Fruit fly (Drosophila melanogaster) whole organism, embryonic: Measurements from ENCODE around the gene FucTD.
A peak's percentile ranks its signal among the peaks of the same experiment; 100 is the strongest.

ENCODE experiments used
- B-H2 ChIP-seq: fragments of 200-800 bp; sonication (Bioruptor generic); optimal IDR thresholded peaks from 2 replicates; lab custom pipeline; 2018; ENCODE audit warnings: missing biosample characterization, mild to moderate bottlenecking, missing genetic modification characterization
- CG1024 ChIP-seq: fragments of 200-800 bp; sonication (Bioruptor generic); IDR thresholded peaks from 2 replicates; pipeline ENCODE4 v1.3.6; 2022; ENCODE audit warnings: missing biosample characterization, missing genetic modification characterization
- CG11456 ChIP-seq: fragments of 200-800 bp; sonication (Bioruptor generic); IDR thresholded peaks from 3 replicates; pipeline ENCODE4 v1.3.6; 2022; ENCODE audit warnings: missing biosample characterization, missing genetic modification characterization
- CG13624 ChIP-seq: fragments of 200-800 bp; sonication (Bioruptor generic); optimal IDR thresholded peaks from 2 replicates; lab custom pipeline; 2016; ENCODE audit warnings: missing biosample characterization, missing genetic modification characterization
- CG14441 ChIP-seq: fragments of 200-800 bp; sonication (Bioruptor generic); IDR thresholded peaks from 2 replicates; pipeline ENCODE4 v1.3.6; 2022; ENCODE audit warnings: missing biosample characterization, missing genetic modification characterization
- CG15011 ChIP-seq: fragments of 200-800 bp; sonication (Bioruptor generic); optimal IDR thresholded peaks from 3 replicates; lab custom pipeline; 2018; ENCODE audit warnings: missing biosample characterization, mild to moderate bottlenecking, missing genetic modification characterization
- CG15269 ChIP-seq: fragments of 200-800 bp; sonication (Bioruptor generic); optimal IDR thresholded peaks from 2 replicates; lab custom pipeline; 2018; ENCODE audit warnings: missing biosample characterization, mild to moderate bottlenecking, missing genetic modification characterization, moderate library complexity
- CG1529 ChIP-seq: fragments of 200-800 bp; sonication (Bioruptor generic); optimal IDR thresholded peaks from 3 replicates; lab custom pipeline; 2018; ENCODE audit warnings: missing biosample characterization, missing genetic modification characterization
- CG16779 ChIP-seq: fragments of 200-800 bp; sonication (Bioruptor generic); IDR thresholded peaks from 2 replicates; pipeline ENCODE4 v1.3.6; 2022; ENCODE audit warnings: missing biosample characterization, missing genetic modification characterization
- CG2116 ChIP-seq: fragments of 200-800 bp; sonication (Bioruptor generic); optimal IDR thresholded peaks from 3 replicates; lab custom pipeline; 2018; ENCODE audit warnings: missing biosample characterization, mild to moderate bottlenecking, missing genetic modification characterization
- CG3065 ChIP-seq: fragments of 200-800 bp; sonication (Bioruptor generic); optimal IDR thresholded peaks from 2 replicates; lab custom pipeline; 2016; ENCODE audit warnings: missing biosample characterization, missing genetic modification characterization
- CG31365 ChIP-seq: fragments of 200-800 bp; sonication (Bioruptor generic); optimal IDR thresholded peaks from 2 replicates; lab custom pipeline; 2018; ENCODE audit warnings: missing biosample characterization, mild to moderate bottlenecking, missing genetic modification characterization
- CG3847 ChIP-seq: fragments of 200-800 bp; sonication (Bioruptor generic); IDR thresholded peaks from 2 replicates; pipeline ENCODE4 v1.3.6; 2022; ENCODE audit warnings: missing biosample characterization, missing genetic modification characterization
- CG3995 ChIP-seq: fragments of 200-800 bp; sonication (Bioruptor generic); optimal IDR thresholded peaks from 3 replicates; lab custom pipeline; 2016; ENCODE audit warnings: missing biosample characterization, missing genetic modification characterization
- CG4282 ChIP-seq: fragments of 200-800 bp; sonication (Bioruptor generic); optimal IDR thresholded peaks from 2 replicates; lab custom pipeline; 2016; ENCODE audit warnings: missing biosample characterization, missing genetic modification characterization
- CG6272 ChIP-seq: fragments of 200-800 bp; sonication (Bioruptor generic); IDR thresholded peaks from 2 replicates; pipeline ENCODE4 v1.3.6; 2022; ENCODE audit warnings: missing biosample characterization, missing genetic modification characterization
- CG7745 ChIP-seq: fragments of 200-800 bp; sonication (Bioruptor generic); optimal IDR thresholded peaks from 2 replicates; lab custom pipeline; 2018; ENCODE audit warnings: missing biosample characterization, mild to moderate bottlenecking, missing genetic modification characterization, moderate library complexity
- CG8765 ChIP-seq: fragments of 200-800 bp; sonication (Bioruptor generic); IDR thresholded peaks from 2 replicates; pipeline ENCODE4 v1.3.6; 2022; ENCODE audit warnings: missing biosample characterization, missing genetic modification characterization
- CG8944 ChIP-seq: fragments of 200-800 bp; sonication (Bioruptor generic); optimal IDR thresholded peaks from 3 replicates; lab custom pipeline; 2016; ENCODE audit warnings: missing biosample characterization, missing genetic modification characterization
- CG9797 ChIP-seq: fragments of 200-800 bp; sonication (Bioruptor generic); optimal IDR thresholded peaks from 3 replicates; lab custom pipeline; 2018; ENCODE audit warnings: missing biosample characterization, mild to moderate bottlenecking, missing genetic modification characterization
- CoRest ChIP-seq: fragments of 200-800 bp; sonication (Bioruptor generic); optimal IDR thresholded peaks from 3 replicates; lab custom pipeline; 2018; ENCODE audit warnings: missing biosample characterization, mild to moderate bottlenecking, missing genetic modification characterization, moderate library complexity
- D ChIP-seq, 2 experiments: fragments of 200-800 bp in 1 of 2; fragments of >200 bp in 1 of 2; sonication (Bioruptor generic) in 1 of 2; optimal IDR thresholded peaks; 2 replicates in 1 of 2; 3 replicates in 1 of 2; lab custom pipeline; 2017; ENCODE audit warnings: mild to moderate bottlenecking in 1 of 2, missing biosample characterization in 1 of 2, missing genetic modification characterization in 1 of 2, missing genetic modification reagents in 1 of 2
- Dref ChIP-seq: fragments of 200-800 bp; sonication (Bioruptor generic); IDR thresholded peaks from 2 replicates; pipeline ENCODE4 v1.3.6; 2022; ENCODE audit warnings: missing biosample characterization, missing genetic modification characterization
- Elba2 ChIP-seq: fragments of 200-800 bp; sonication (Bioruptor generic); optimal IDR thresholded peaks from 3 replicates; lab custom pipeline; 2016; ENCODE audit warnings: missing biosample characterization, missing genetic modification characterization
- Ets65A ChIP-seq: fragments of 200-800 bp; sonication (Bioruptor generic); peaks from one replicate; lab custom pipeline; 2016; ENCODE audit warnings: missing biosample characterization, missing genetic modification characterization
- Fer1 ChIP-seq: fragments of 200-800 bp; sonication (Bioruptor generic); optimal IDR thresholded peaks from 2 replicates; lab custom pipeline; 2017; ENCODE audit warnings: missing biosample characterization, mild to moderate bottlenecking, missing genetic modification characterization
- Fer2 ChIP-seq: fragments of 200-800 bp; sonication (Bioruptor generic); optimal IDR thresholded peaks from 2 replicates; lab custom pipeline; 2018; ENCODE audit warnings: missing biosample characterization, mild to moderate bottlenecking, missing genetic modification characterization, moderate library complexity
- HHEX ChIP-seq: fragments of 200-800 bp; sonication (Bioruptor generic); optimal IDR thresholded peaks from 3 replicates; lab custom pipeline; 2017; ENCODE audit warnings: missing biosample characterization, mild to moderate bottlenecking, missing genetic modification characterization, missing genetic modification reagents
- HLH3B ChIP-seq: fragments of 200-800 bp; sonication (Bioruptor generic); IDR thresholded peaks from 2 replicates; pipeline ENCODE4 v1.3.6; 2022; ENCODE audit warnings: missing biosample characterization, missing genetic modification characterization
- Hey ChIP-seq: fragments of 200-800 bp; sonication (Bioruptor generic); optimal IDR thresholded peaks from 3 replicates; lab custom pipeline; 2018; ENCODE audit warnings: missing biosample characterization, mild to moderate bottlenecking, missing genetic modification characterization
- Hmx ChIP-seq: fragments of 200-800 bp; sonication (Bioruptor generic); optimal IDR thresholded peaks from 2 replicates; lab custom pipeline; 2016; ENCODE audit warnings: missing biosample characterization, missing genetic modification characterization
- Lhr ChIP-seq: fragments of 200-800 bp; sonication (Bioruptor generic); optimal IDR thresholded peaks from 3 replicates; lab custom pipeline; 2017; ENCODE audit warnings: mild to moderate bottlenecking, missing biosample characterization, missing genetic modification reagents, missing genetic modification characterization
- Lim3 ChIP-seq: fragments of 200-800 bp; sonication (Bioruptor generic); IDR thresholded peaks from 2 replicates; pipeline ENCODE4 v1.3.6; 2022; ENCODE audit warnings: missing biosample characterization, missing genetic modification characterization
- Mad ChIP-seq: fragments of 200-800 bp; sonication (Bioruptor generic); optimal IDR thresholded peaks from 2 replicates; lab custom pipeline; 2016; ENCODE audit warnings: missing biosample characterization, missing genetic modification characterization
- Six4 ChIP-seq: fragments of 200-800 bp; sonication (Bioruptor generic); optimal IDR thresholded peaks from 2 replicates; lab custom pipeline; 2016; ENCODE audit warnings: missing biosample characterization, missing genetic modification characterization
- Ssrp ChIP-seq: fragments of 200-800 bp; sonication (Bioruptor generic); optimal IDR thresholded peaks from 2 replicates; lab custom pipeline; 2018; ENCODE audit warnings: missing biosample characterization, mild to moderate bottlenecking, missing genetic modification characterization, moderate library complexity
- bbx ChIP-seq: fragments of 200-800 bp; sonication (Bioruptor generic); IDR thresholded peaks from 2 replicates; pipeline ENCODE4 v1.3.6; 2022; ENCODE audit warnings: missing biosample characterization, missing genetic modification characterization; ENCODE audit not compliant: partially characterized antibody
- croc ChIP-seq: fragments of 200-800 bp; sonication (Bioruptor generic); conservative IDR thresholded peaks from 3 replicates; pipeline ENCODE4 v1.3.6; 2022; ENCODE audit warnings: missing biosample characterization, missing genetic modification characterization
- disco-r ChIP-seq: fragments of 200-800 bp; sonication (Bioruptor generic); optimal IDR thresholded peaks from 2 replicates; lab custom pipeline; 2016; ENCODE audit warnings: missing biosample characterization, missing genetic modification characterization
- fd102C ChIP-seq: fragments of 200-800 bp; sonication (Bioruptor generic); optimal IDR thresholded peaks from 2 replicates; lab custom pipeline; 2018; ENCODE audit warnings: missing biosample characterization, mild to moderate bottlenecking, missing genetic modification characterization, moderate library complexity
- grn ChIP-seq: fragments of 200-800 bp; sonication (Bioruptor generic); optimal IDR thresholded peaks from 3 replicates; lab custom pipeline; 2017; ENCODE audit warnings: missing biosample characterization, missing genetic modification characterization
- hth ChIP-seq: fragments of >200 bp; optimal IDR thresholded peaks from 2 replicates; lab custom pipeline; 2017; ENCODE audit warnings: inconsistent platforms
- ind ChIP-seq: fragments of 200-800 bp; sonication (Bioruptor generic); optimal IDR thresholded peaks from 3 replicates; lab custom pipeline; 2016; ENCODE audit warnings: missing biosample characterization, missing genetic modification characterization
- jigr1 ChIP-seq: fragments of 200-800 bp; sonication (Bioruptor generic); IDR thresholded peaks from 3 replicates; pipeline ENCODE4 v1.3.6; 2022; ENCODE audit warnings: missing biosample characterization, missing genetic modification characterization
- luna ChIP-seq: fragments of 200-800 bp; sonication (Bioruptor generic); optimal IDR thresholded peaks from 2 replicates; lab custom pipeline; 2016; ENCODE audit warnings: missing biosample characterization, missing genetic modification characterization
- mam ChIP-seq: fragments of 200-800 bp; sonication (Bioruptor generic); optimal IDR thresholded peaks from 3 replicates; lab custom pipeline; 2016; ENCODE audit warnings: missing biosample characterization, missing genetic modification characterization
- nau ChIP-seq: fragments of 200-800 bp; sonication (Bioruptor generic); optimal IDR thresholded peaks from 3 replicates; lab custom pipeline; 2017; ENCODE audit warnings: missing biosample characterization, mild to moderate bottlenecking, missing genetic modification characterization, missing genetic modification reagents
- org-1 ChIP-seq: fragments of 200-800 bp; sonication (Bioruptor generic); optimal IDR thresholded peaks from 2 replicates; lab custom pipeline; 2017; ENCODE audit warnings: missing biosample characterization, missing genetic modification characterization
- ranshi ChIP-seq: fragments of 200-800 bp; sonication (Bioruptor generic); IDR thresholded peaks from 2 replicates; pipeline ENCODE4 v1.3.6; 2022; ENCODE audit warnings: missing biosample characterization, missing genetic modification characterization
- vnd ChIP-seq: fragments of 200-800 bp; sonication (Bioruptor generic); IDR thresholded peaks from 3 replicates; pipeline ENCODE4 v1.3.6; 2022; ENCODE audit warnings: missing biosample characterization, missing genetic modification characterization; ENCODE audit not compliant: partially characterized antibody
- wor ChIP-seq: fragments of 200-800 bp; sonication (Bioruptor generic); IDR thresholded peaks from 2 replicates; pipeline ENCODE4 v1.3.6; 2022; ENCODE audit warnings: missing biosample characterization, missing genetic modification characterization
- z ChIP-seq: fragments of 200-800 bp; sonication (Bioruptor generic); IDR thresholded peaks from 3 replicates; pipeline ENCODE4 v1.3.6; 2022; ENCODE audit warnings: missing biosample characterization, missing genetic modification characterization

The FucTD gene

DNA sequence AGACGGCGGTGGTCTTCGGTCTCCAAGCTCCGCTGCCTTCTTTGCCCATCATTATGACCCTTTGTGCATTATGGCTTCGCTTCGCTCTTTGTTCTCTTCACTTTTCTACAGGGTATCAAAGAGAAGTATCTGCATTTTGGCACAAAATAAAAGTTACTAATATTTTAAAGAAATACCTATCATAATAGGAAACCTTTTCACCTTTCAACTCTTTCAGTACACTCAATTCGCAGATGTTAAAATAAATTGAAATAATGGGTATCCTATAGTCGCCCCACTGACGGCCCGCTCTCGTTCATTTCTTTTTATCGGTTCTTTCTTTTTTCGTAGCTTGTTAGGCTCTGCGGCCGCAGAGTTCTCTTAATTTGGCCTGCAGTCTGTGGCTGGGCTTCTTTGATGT is 26.9 kb downstream of the FucTD start (continued):
- TF ChIP-seq Fer2 (tag; lab: Kevin White, UChicago) (peak; percentile 5), jigr1 (GFP tag; lab: Robert Waterston, UW) (peak; percentile 75; the same call in 1 of the 3 replicates), CG9797 (GFP tag; lab: Kevin White, UChicago) (peak; percentile 5), bbx (no peak), CG31365 (tag; lab: Kevin White, UChicago) (no peak), Six4 (peak; percentile 89), CG8944 (peak; percentile 74), HHEX (GFP tag; lab: Kevin White, UChicago) (peak; percentile 64), CG1024 (peak; percentile 87), Hmx (GFP tag; lab: Kevin White, UChicago) (peak; percentile 35), Hey (tag; lab: Kevin White, UChicago) (no peak), Lim3 (GFP tag; lab: Robert Waterston, UW) (peak; percentile 14; the same call in 1 of the 2 replicates), grn (GFP tag; lab: Kevin White, UChicago) (peak; percentile 31), hth (no peak), mam (GFP tag; lab: Kevin White, UChicago) (peak; percentile 54), z (GFP tag; lab: Robert Waterston, UW) (peak; percentile 55; the same call in 1 of the 3 replicates), wor (GFP tag; lab: Robert Waterston, UW) (peak; percentile 78), CoRest (peak; percentile 90), nau (GFP tag; lab: Kevin White, UChicago) (no peak), CG3847 (GFP tag; lab: Robert Waterston, UW) (peak; percentile 46), CG16779 (GFP tag; lab: Robert Waterston, UW) (no peak), ranshi (GFP tag; lab: Robert Waterston, UW) (peak; percentile 81; the same call in 1 of the 2 replicates), fd102C (GFP tag; lab: Kevin White, UChicago) (peak; percentile 55), CG14441 (GFP tag; lab: Robert Waterston, UW) (peak; percentile 55), CG7745 (peak; percentile 84), Ssrp (tag; lab: Kevin White, UChicago) (peak; percentile 94), CG13624 (GFP tag; lab: Kevin White, UChicago) (no peak), Ets65A (GFP tag; lab: Kevin White, UChicago) (peak; percentile 97), HLH3B (GFP tag; lab: Robert Waterston, UW) (peak; percentile 85), CG1529 (GFP tag; lab: Kevin White, UChicago) (peak; percentile 89), Dref (GFP tag; lab: Robert Waterston, UW) (no peak), B-H2 (GFP tag; lab: Kevin White, UChicago) (no peak), CG3995 (no peak), CG11456 (GFP tag; lab: Robert Waterston, UW) (peak; percentile 44; the same call in 1 of the 3 replicates), vnd (GFP tag; lab: Robert Waterston, UW) (no peak), luna (GFP tag; lab: Kevin White, UChicago) (no peak), CG3065 (peak; percentile 75), org-1 (GFP tag; lab: Kevin White, UChicago) (peak; percentile 43), disco-r (GFP tag; lab: Kevin White, UChicago) (peak; percentile 32), CG2116 (peak; percentile 32), CG15011 (GFP tag; lab: Kevin White, UChicago) (peak; percentile 52), Lhr (GFP tag; lab: Kevin White, UChicago) (peak; percentile 84), Elba2 (GFP tag; lab: Kevin White, UChicago) (peak; percentile 59), ind (GFP tag; lab: Kevin White, UChicago) (peak; percentile 60), Fer1 (GFP tag; lab: Kevin White, UChicago) (no peak), D (optimal IDR thresholded peaks at IDR 0.05; lab: Kevin White, UChicago) (no peak), D (GFP tag; optimal IDR thresholded peaks at IDR 0.05; lab: Kevin White, UChicago) (peak; percentile 93), CG4282 (GFP tag; lab: Kevin White, UChicago) (no peak), croc (GFP tag; lab: Robert Waterston, UW) (peak; percentile 95), CG8765 (GFP tag; lab: Robert Waterston, UW) (peak; percentile 90), Mad (peak; percentile 74), CG15269 (peak; percentile 55), CG6272 (GFP tag; lab: Robert Waterston, UW) (peak; percentile 84)
